Worm (Caenorhabditis elegans): Measurements from ENCODE around the gene W02D7.5.

DNA sequence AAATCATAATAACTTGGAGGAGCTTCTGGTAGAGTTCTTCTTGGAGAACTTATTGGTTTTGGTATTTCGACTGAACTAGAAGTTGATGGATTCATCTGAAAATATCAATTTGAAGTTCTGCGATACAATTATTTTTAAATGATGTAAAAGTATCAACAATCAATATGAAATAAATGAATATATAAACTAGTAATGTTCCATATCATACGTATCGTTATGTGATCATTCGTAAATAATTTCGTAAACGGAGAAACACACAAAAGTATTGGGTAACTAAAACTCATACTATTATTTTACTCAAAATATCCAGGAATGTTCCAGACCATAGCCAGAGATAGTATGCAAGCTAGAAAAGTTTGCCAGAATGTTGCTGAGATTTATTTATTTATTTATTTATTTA is 7.3 kb upstream of the W02D7.5 start, which contains the start of gene W02D7.8:
- TF ChIP-seq med-1 (GFP tag; optimal IDR thresholded peaks at IDR 0.05; ENCODE audit: insufficient read depth) (no peak), ref-1 (GFP tag; conservative IDR thresholded peaks at IDR 0.05) (no peak), flt-1 (GFP tag; IDR thresholded peaks at IDR 0.05) (no peak), cog-1 (tag; optimal IDR thresholded peaks at IDR 0.05) (no peak), klf-2 (GFP tag; conservative IDR thresholded peaks at IDR 0.05) (no peak), tab-1 (GFP tag; IDR thresholded peaks at IDR 0.05) (no peak)
